Worm (Caenorhabditis elegans) whole organism, L2 larva: ENCODE measurements around the gene ptc-3.

ENCODE experiments used
- C34F6.9 ChIP-seq: fragments of 150-350 bp; optimal IDR thresholded peaks from 2 replicates; lab custom pipeline; 2014; ENCODE audit warnings: missing biosample characterization, missing genetic modification characterization
- F13H6.1 ChIP-seq: sonication (generic microtip); optimal IDR thresholded peaks from 2 replicates; lab custom pipeline; 2016; ENCODE audit warnings: missing genetic modification characterization, missing compliant biosample characterization
- R02D3.7 ChIP-seq: fragments of 150-350 bp; optimal IDR thresholded peaks from 2 replicates; lab custom pipeline; 2014; ENCODE audit warnings: missing biosample characterization, missing genetic modification characterization
- Y55F3AM.14 ChIP-seq: fragments of 200-800 bp; sonication (Bioruptor generic); optimal IDR thresholded peaks from 2 replicates; lab custom pipeline; 2018; ENCODE audit warnings: mild to moderate bottlenecking, missing genetic modification characterization, missing compliant biosample characterization
- ZK546.5 ChIP-seq: sonication (generic microtip); optimal IDR thresholded peaks from 2 replicates; lab custom pipeline; 2017; ENCODE audit warnings: missing biosample characterization, missing genetic modification characterization
- alr-1 ChIP-seq: fragments of 150-350 bp; optimal IDR thresholded peaks from 2 replicates; lab custom pipeline; 2014; ENCODE audit warnings: missing biosample characterization, missing genetic modification characterization
- aly-2 ChIP-seq: fragments of 150-350 bp; optimal IDR thresholded peaks from 2 replicates; lab custom pipeline; 2014; ENCODE audit warnings: missing biosample characterization, missing genetic modification characterization
- blmp-1 ChIP-seq: sonication (generic microtip); optimal IDR thresholded peaks from 2 replicates; lab custom pipeline; 2017; ENCODE audit warnings: missing genetic modification characterization, mild to moderate bottlenecking, missing compliant biosample characterization, antibody characterized with exemption, moderate library complexity; ENCODE audit not compliant: insufficient read depth
- ceh-16 ChIP-seq: fragments of 150-350 bp; optimal IDR thresholded peaks from 2 replicates; lab custom pipeline; 2014; ENCODE audit warnings: missing biosample characterization, missing genetic modification characterization
- ceh-82 ChIP-seq: fragments of 150-350 bp; optimal IDR thresholded peaks from 2 replicates; lab custom pipeline; 2014; ENCODE audit warnings: missing biosample characterization, missing genetic modification characterization
- crh-2 ChIP-seq: sonication (generic microtip); optimal IDR thresholded peaks from 2 replicates; lab custom pipeline; 2017; ENCODE audit warnings: missing biosample characterization, missing genetic modification characterization
- dmd-4 ChIP-seq: sonication (generic microtip); optimal IDR thresholded peaks from 2 replicates; lab custom pipeline; 2017; ENCODE audit warnings: missing biosample characterization, missing genetic modification characterization
- egl-27 ChIP-seq: sonication (generic microtip); optimal IDR thresholded peaks from 3 replicates; lab custom pipeline; 2017; ENCODE audit warnings: missing biosample characterization, missing genetic modification reagents, missing genetic modification characterization
- elt-1 ChIP-seq: fragments of 150-350 bp; optimal IDR thresholded peaks from 2 replicates; lab custom pipeline; 2014; ENCODE audit warnings: missing biosample characterization, missing genetic modification characterization
- elt-3 ChIP-seq: sonication (generic microtip); optimal IDR thresholded peaks from 2 replicates; lab custom pipeline; 2017; ENCODE audit warnings: missing biosample characterization, missing genetic modification characterization
- fos-1 ChIP-seq: fragments of 150-350 bp; optimal IDR thresholded peaks from 2 replicates; lab custom pipeline; 2014; ENCODE audit warnings: missing biosample characterization, missing genetic modification characterization
- gmeb-1 ChIP-seq: fragments of 150-350 bp; optimal IDR thresholded peaks from 2 replicates; lab custom pipeline; 2014; ENCODE audit warnings: missing biosample characterization, missing genetic modification characterization
- lin-11 ChIP-seq: fragments of 150-350 bp; sonication (generic microtip); optimal IDR thresholded peaks from 2 replicates; lab custom pipeline; 2014; ENCODE audit warnings: missing biosample characterization, missing genetic modification characterization, inconsistent platforms, mixed read lengths
- lin-13 ChIP-seq: fragments of 150-350 bp; optimal IDR thresholded peaks from 2 replicates; lab custom pipeline; 2014; ENCODE audit warnings: missing biosample characterization, missing genetic modification reagents, missing genetic modification characterization
- lin-39 ChIP-seq: fragments of 150-350 bp; optimal IDR thresholded peaks from 2 replicates; lab custom pipeline; 2014; ENCODE audit warnings: missing biosample characterization, missing genetic modification reagents, missing genetic modification characterization
- mab-5 ChIP-seq: fragments of 150-350 bp; optimal IDR thresholded peaks from 2 replicates; lab custom pipeline; 2014; ENCODE audit warnings: missing biosample characterization, missing genetic modification characterization
- nhr-10 ChIP-seq: sonication (generic microtip); optimal IDR thresholded peaks from 2 replicates; lab custom pipeline; 2017; ENCODE audit warnings: missing biosample characterization, missing genetic modification characterization
- nhr-11 ChIP-seq: fragments of 150-350 bp; optimal IDR thresholded peaks from 2 replicates; lab custom pipeline; 2014; ENCODE audit warnings: missing biosample characterization, missing genetic modification characterization
- nhr-12 ChIP-seq: fragments of 150-350 bp; optimal IDR thresholded peaks from 2 replicates; lab custom pipeline; 2014; ENCODE audit warnings: missing biosample characterization, missing genetic modification characterization
- nhr-129 ChIP-seq: fragments of 150-350 bp; optimal IDR thresholded peaks from 2 replicates; lab custom pipeline; 2014; ENCODE audit warnings: missing biosample characterization, missing genetic modification characterization
- nhr-21 ChIP-seq: fragments of 150-350 bp; optimal IDR thresholded peaks from 2 replicates; lab custom pipeline; 2014; ENCODE audit warnings: missing biosample characterization, missing genetic modification characterization
- nhr-25 ChIP-seq: fragments of 150-350 bp; sonication (generic microtip); optimal IDR thresholded peaks from 3 replicates; lab custom pipeline; 2014; ENCODE audit warnings: missing biosample characterization, missing genetic modification characterization
- nhr-6 ChIP-seq: fragments of 150-350 bp; optimal IDR thresholded peaks from 2 replicates; lab custom pipeline; 2014; ENCODE audit warnings: missing biosample characterization, missing genetic modification characterization
- nhr-77 ChIP-seq: fragments of 150-350 bp; optimal IDR thresholded peaks from 2 replicates; lab custom pipeline; 2014; ENCODE audit warnings: missing biosample characterization, missing genetic modification characterization
- sem-4 ChIP-seq: fragments of 150-350 bp; optimal IDR thresholded peaks from 2 replicates; lab custom pipeline; 2014; ENCODE audit warnings: missing biosample characterization, missing genetic modification reagents, missing genetic modification characterization
- skn-1 ChIP-seq: sonication (generic microtip); optimal IDR thresholded peaks from 2 replicates; lab custom pipeline; 2017; ENCODE audit warnings: missing biosample characterization, missing genetic modification characterization
- sma-3 ChIP-seq: sonication (generic microtip); optimal IDR thresholded peaks from 2 replicates; lab custom pipeline; 2016; ENCODE audit warnings: missing genetic modification reagents, missing genetic modification characterization, missing compliant biosample characterization
- sma-9 ChIP-seq, 2 experiments: fragments of 150-350 bp in 1 of 2; sonication (generic microtip) in 1 of 2; optimal IDR thresholded peaks; 2 replicates each; lab custom pipeline; 2014 to 2016; ENCODE audit warnings: missing genetic modification characterization in 2 of 2, mild to moderate bottlenecking in 1 of 2, missing biosample characterization in 1 of 2, missing compliant biosample characterization in 1 of 2, missing genetic modification reagents in 1 of 2, moderate library complexity in 1 of 2
- snpc-4 ChIP-seq: fragments of 150-350 bp; optimal IDR thresholded peaks from 2 replicates; lab custom pipeline; 2014; ENCODE audit warnings: missing biosample characterization, missing genetic modification characterization
- unc-39 ChIP-seq: fragments of 150-350 bp; optimal IDR thresholded peaks from 2 replicates; lab custom pipeline; 2014; ENCODE audit warnings: missing biosample characterization, missing genetic modification characterization
- unc-55 ChIP-seq: fragments of 150-350 bp; sonication (generic microtip); optimal IDR thresholded peaks from 3 replicates; lab custom pipeline; 2014; ENCODE audit warnings: missing biosample characterization, missing genetic modification reagents, missing genetic modification characterization
- zag-1 ChIP-seq: fragments of 150-350 bp; optimal IDR thresholded peaks from 2 replicates; lab custom pipeline; 2014; ENCODE audit warnings: missing biosample characterization, missing genetic modification characterization
- ztf-11 ChIP-seq: sonication (generic microtip); optimal IDR thresholded peaks from 2 replicates; lab custom pipeline; 2017; ENCODE audit warnings: missing biosample characterization, missing genetic modification characterization

Gene ptc-3

ce11 chrII:2815444-2815843 is 36.9 kb downstream of the ptc-3 start, which contains the start of gene K12H6.2:
Gene K12H6.2 (minus strand): TSS chrII:2815544.
- TF ChIP-seq nhr-6 (tag; lab: Kevin White, UChicago) (no peak), ztf-11 (tag; lab: Kevin White, UChicago) (no peak), nhr-21 (tag; lab: Kevin White, UChicago) (no peak), C34F6.9 (tag; lab: Kevin White, UChicago) (no peak), skn-1 (tag; lab: Kevin White, UChicago) (no peak), ZK546.5 (no peak), nhr-77 (tag; lab: Kevin White, UChicago) (no peak), elt-1 (no peak), nhr-11 (no peak), nhr-12 (tag; lab: Kevin White, UChicago) (no peak), elt-3 (tag; lab: Kevin White, UChicago) (no peak), egl-27 (tag; lab: Kevin White, UChicago) (no peak), lin-13 (no peak), Y55F3AM.14 (GFP tag; lab: Kevin White, UChicago) (no peak)

- TF ChIP-seq snpc-4 (tag; lab: Kevin White, UChicago): no peak
- TF ChIP-seq alr-1 (tag; lab: Kevin White, UChicago): no peak
- TF ChIP-seq lin-11 (tag; lab: Kevin White, UChicago): no peak
- no peak for TF ChIP-seq nhr-25 (tag; lab: Kevin White, UChicago)
- no peak for TF ChIP-seq ceh-16 (tag; lab: Kevin White, UChicago)
- TF ChIP-seq nhr-10: no peak
- no peak for TF ChIP-seq gmeb-1 (tag; lab: Kevin White, UChicago)
- no peak for TF ChIP-seq dmd-4 (tag; lab: Kevin White, UChicago)
- no peak for TF ChIP-seq sem-4 (tag; lab: Kevin White, UChicago)
Measured at ce11 chrII:2815017-2815416, 37.4 kb downstream of the ptc-3 start.

- TF ChIP-seq elt-3 (tag; lab: Kevin White, UChicago): no peak
- TF ChIP-seq F13H6.1 (tag; lab: Kevin White, UChicago): peak; percentile 0
Measured at ce11 chrII:2807674-2808206, 44.7 kb downstream of the ptc-3 start, which contains the start of gene K12H6.12. Gene K12H6.12 (plus strand): TSS chrII:2808156.

- TF ChIP-seq fos-1 (no peak), Y55F3AM.14 (GFP tag; lab: Kevin White, UChicago) (no peak), nhr-11 (no peak), unc-55 (no peak), unc-39 (tag; lab: Kevin White, UChicago) (no peak), egl-27 (tag; lab: Kevin White, UChicago) (no peak), sma-3 (no peak), blmp-1 (tag; lab: Kevin White, UChicago) (no peak), ZK546.5 (no peak), lin-39 (no peak), nhr-25 (tag; lab: Kevin White, UChicago) (no peak), R02D3.7 (tag; lab: Kevin White, UChicago) (no peak)
Measured at ce11 chrII:2805566-2805965, 46.8 kb downstream of the ptc-3 start.

DNA sequence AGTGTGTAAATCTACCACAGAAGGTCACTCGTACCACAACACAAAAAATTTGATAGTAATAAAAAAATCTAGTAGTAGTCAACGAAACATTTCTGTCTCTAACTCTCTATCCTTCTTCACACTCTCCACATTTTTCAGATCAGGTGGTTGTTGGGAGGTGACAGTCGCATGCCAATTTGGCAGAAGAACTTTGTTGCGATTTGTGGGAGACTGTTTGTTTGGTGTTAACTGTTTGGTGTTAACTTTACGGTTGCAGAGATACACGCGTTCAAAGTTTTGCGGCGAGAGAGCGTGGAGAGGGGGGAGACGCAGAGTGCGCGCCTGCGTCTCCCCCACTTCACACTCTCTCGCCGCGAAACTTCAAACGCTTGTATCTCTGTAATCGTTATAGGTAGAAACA is 47.4 kb downstream of the ptc-3 start:
- TF ChIP-seq lin-11 (tag; lab: Kevin White, UChicago) (no peak), mab-5 (no peak), sma-9 (GFP tag; optimal IDR thresholded peaks at IDR 0.05; lab: Kevin White, UChicago) (no peak), sma-9 (tag; optimal IDR thresholded peaks at IDR 0.05; lab: Kevin White, UChicago) (no peak), nhr-129 (tag; lab: Kevin White, UChicago) (peak; percentile 21), ZK546.5 (no peak), nhr-25 (tag; lab: Kevin White, UChicago) (peak; percentile 56), aly-2 (no peak), ceh-82 (tag; lab: Kevin White, UChicago) (no peak), dmd-4 (tag; lab: Kevin White, UChicago) (no peak), skn-1 (tag; lab: Kevin White, UChicago) (no peak), zag-1 (tag; lab: Kevin White, UChicago) (no peak), C34F6.9 (tag; lab: Kevin White, UChicago) (no peak), crh-2 (no peak)
